Worm (Caenorhabditis elegans): Measurements from ENCODE around the gene nhr-32.

The nhr-32 gene

ce11 chrX:13284091-13284490, 32.3 kb downstream of the nhr-32 start, which contains the start of gene cyp-14A4:
TSS of gene cyp-14A4 (minus strand) at chrX:13284197.
- TF ChIP-seq sem-4 (tag; optimal IDR thresholded peaks at IDR 0.05) (no peak), elt-3 (tag; optimal IDR thresholded peaks at IDR 0.05) (no peak), nhr-129 (tag; optimal IDR thresholded peaks at IDR 0.05) (no peak), dmd-4 (tag; optimal IDR thresholded peaks at IDR 0.05) (no peak), sma-3 (GFP tag; optimal IDR thresholded peaks at IDR 0.05) (no peak), R02D3.7 (tag; optimal IDR thresholded peaks at IDR 0.05) (no peak), ztf-11 (tag; optimal IDR thresholded peaks at IDR 0.05) (no peak), ztf-1 (GFP tag; conservative IDR thresholded peaks at IDR 0.05) (no peak), nhr-6 (tag; optimal IDR thresholded peaks at IDR 0.05) (no peak), unc-55 (GFP tag; optimal IDR thresholded peaks at IDR 0.05) (no peak), ZK546.5 (tag; optimal IDR thresholded peaks at IDR 0.05) (no peak)

- TF ChIP-seq C34F6.9 (tag; optimal IDR thresholded peaks at IDR 0.05) (no peak), zag-1 (tag; optimal IDR thresholded peaks at IDR 0.05) (no peak), elt-3 (tag; optimal IDR thresholded peaks at IDR 0.05) (no peak), peb-1 (tag; optimal IDR thresholded peaks at IDR 0.05) (no peak), aly-2 (tag; optimal IDR thresholded peaks at IDR 0.05) (no peak), lsy-2 (tag; optimal IDR thresholded peaks at IDR 0.05) (no peak), snpc-4 (tag; optimal IDR thresholded peaks at IDR 0.05) (no peak), egl-27 (tag; optimal IDR thresholded peaks at IDR 0.05) (no peak), unc-62 (GFP tag; optimal IDR thresholded peaks at IDR 0.05) (no peak), nhr-10 (tag; optimal IDR thresholded peaks at IDR 0.05) (no peak), nhr-11 (tag; optimal IDR thresholded peaks at IDR 0.05) (no peak), ceh-82 (tag; optimal IDR thresholded peaks at IDR 0.05) (no peak), sma-3 (GFP tag; optimal IDR thresholded peaks at IDR 0.05) (no peak), nhr-77 (tag; optimal IDR thresholded peaks at IDR 0.05) (no peak)
These were observed 32.9 kb downstream of the nhr-32 start for ce11 chrX:13284618-13285017.

DNA sequence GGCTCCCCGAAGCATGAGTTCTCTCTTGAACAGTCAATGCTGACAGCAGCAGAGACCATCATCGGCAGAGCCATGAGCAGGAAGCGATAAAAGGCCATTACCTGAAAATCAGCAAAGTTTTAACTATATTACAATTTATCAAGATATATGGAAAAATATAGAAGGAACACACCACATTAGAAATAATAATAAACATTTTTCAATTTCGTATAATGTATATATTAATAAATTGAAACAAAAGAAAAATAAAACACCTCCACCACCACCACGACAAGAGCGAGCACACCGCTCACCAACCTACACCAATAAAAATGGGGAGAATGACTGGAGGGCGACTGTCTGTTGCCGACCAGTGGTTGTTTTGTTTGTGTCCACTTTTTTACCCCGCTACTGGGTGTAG, 34.8 kb downstream of the nhr-32 start, which contains the start of gene R04D3.2:
TSS of gene R04D3.2 (minus strand) at position 101 of the 400 bp plus-strand sequence.
- TF ChIP-seq ceh-82 (tag; optimal IDR thresholded peaks at IDR 0.05) (no peak), ztf-1 (GFP tag; conservative IDR thresholded peaks at IDR 0.05) (no peak), nhr-11 (tag; optimal IDR thresholded peaks at IDR 0.05) (no peak), nhr-21 (tag; optimal IDR thresholded peaks at IDR 0.05) (no peak), fos-1 (tag; optimal IDR thresholded peaks at IDR 0.05) (no peak), mdl-1 (tag; optimal IDR thresholded peaks at IDR 0.05) (no peak), sem-4 (tag; optimal IDR thresholded peaks at IDR 0.05) (no peak), lin-39 (tag; optimal IDR thresholded peaks at IDR 0.05) (no peak)

- TF ChIP-seq nhr-25 (tag; optimal IDR thresholded peaks at IDR 0.05) (no peak), nhr-21 (tag; optimal IDR thresholded peaks at IDR 0.05) (no peak), Y55F3AM.14 (GFP tag; optimal IDR thresholded peaks at IDR 0.05) (no peak), lin-13 (GFP tag; optimal IDR thresholded peaks at IDR 0.05) (no peak), mbf-1 (tag; optimal IDR thresholded peaks at IDR 0.05) (no peak), ama-1 (optimal IDR thresholded peaks at IDR 0.05) (no peak), ztf-11 (tag; optimal IDR thresholded peaks at IDR 0.05) (no peak), unc-62 (GFP tag; optimal IDR thresholded peaks at IDR 0.05) (no peak), nhr-77 (tag; optimal IDR thresholded peaks at IDR 0.05) (no peak), lin-11 (tag; optimal IDR thresholded peaks at IDR 0.05) (no peak), blmp-1 (tag; optimal IDR thresholded peaks at IDR 0.05; ENCODE audit: insufficient read depth) (no peak), nhr-10 (tag; optimal IDR thresholded peaks at IDR 0.05) (no peak), peb-1 (tag; optimal IDR thresholded peaks at IDR 0.05) (no peak), nhr-11 (tag; optimal IDR thresholded peaks at IDR 0.05) (no peak), nhr-23 (tag; optimal IDR thresholded peaks at IDR 0.05) (no peak)
These were observed 37.0 kb downstream of the nhr-32 start, which contains the start of gene R04D3.4 for ce11 chrX:13288715-13289114. TSS of gene R04D3.4 (minus strand) at chrX:13288815.

DNA sequence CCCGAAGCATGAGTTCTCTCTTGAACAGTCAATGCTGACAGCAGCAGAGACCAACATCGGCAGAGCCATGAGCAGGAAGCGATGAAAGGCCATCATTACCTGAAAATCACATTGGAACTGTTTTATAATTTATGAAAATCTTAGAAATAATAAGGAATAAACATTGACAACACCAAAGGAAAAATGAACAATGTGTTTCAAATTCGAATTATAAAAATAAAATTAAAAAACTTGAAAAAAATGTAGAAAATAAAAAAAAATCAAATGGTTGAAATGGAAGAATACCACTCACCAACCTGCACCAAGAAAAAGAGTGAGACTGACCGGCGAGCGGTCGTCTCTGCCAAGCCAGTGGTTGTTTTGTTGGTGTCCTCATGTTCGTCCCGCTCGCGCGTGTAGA, 38.8 kb downstream of the nhr-32 start, which contains the start of gene R04D3.3:
TSS of gene R04D3.3 (minus strand) at position 101 of the 400 bp plus-strand sequence.
- no peak for TF ChIP-seq nhr-21 (tag; optimal IDR thresholded peaks at IDR 0.05)
- no peak for TF ChIP-seq elt-3 (tag; optimal IDR thresholded peaks at IDR 0.05)
- no peak for TF ChIP-seq mab-5 (tag; optimal IDR thresholded peaks at IDR 0.05)
- TF ChIP-seq sma-3 (GFP tag; optimal IDR thresholded peaks at IDR 0.05), result no peak
